Worm (Caenorhabditis elegans) whole organism, young adult: ENCODE data around the gene pqn-63.

Experiments
- B0019.2 ChIP-seq: fragments of 200-800 bp; sonication (Bioruptor generic); conservative IDR thresholded peaks from 2 replicates; pipeline ENCODE4 v1.3.6; 2022; ENCODE audit warnings: missing genetic modification reagents, missing genetic modification characterization, missing compliant biosample characterization
- C17E4.6 ChIP-seq: fragments of 200-800 bp; sonication (Bioruptor generic); IDR thresholded peaks from 2 replicates; pipeline ENCODE4 v1.3.6; 2022; ENCODE audit warnings: missing genetic modification reagents, missing genetic modification characterization, missing compliant biosample characterization
- F55B11.4 ChIP-seq: sonication (generic microtip); optimal IDR thresholded peaks from 2 replicates; lab custom pipeline; 2016; ENCODE audit warnings: missing compliant biosample characterization, missing genetic modification characterization, borderline replicate concordance; ENCODE audit not compliant: insufficient read depth
- Y53F4B.3 ChIP-seq: fragments of 200-800 bp; sonication (Bioruptor generic); IDR thresholded peaks from 2 replicates; pipeline ENCODE4 v1.3.6; 2022; ENCODE audit warnings: missing genetic modification reagents, missing genetic modification characterization, missing compliant biosample characterization
- Y53G8AR.9 ChIP-seq: fragments of 200-800 bp; sonication (Bioruptor generic); conservative IDR thresholded peaks from 2 replicates; pipeline ENCODE4 v1.3.6; 2022; ENCODE audit warnings: missing genetic modification reagents, missing genetic modification characterization, missing compliant biosample characterization
- Y56A3A.18 ChIP-seq: fragments of 200-800 bp; sonication (Bioruptor generic); IDR thresholded peaks from 2 replicates; pipeline ENCODE4 v1.3.6; 2022; ENCODE audit warnings: missing genetic modification reagents, missing genetic modification characterization, missing compliant biosample characterization
- Y67H2A.10 ChIP-seq: fragments of 200-800 bp; sonication (Bioruptor generic); conservative IDR thresholded peaks from 2 replicates; pipeline ENCODE4 v1.3.6; 2022; ENCODE audit warnings: missing genetic modification reagents, missing genetic modification characterization, missing compliant biosample characterization
- akir-1 ChIP-seq: fragments of 200-800 bp; sonication (Bioruptor generic); optimal IDR thresholded peaks from 2 replicates; lab custom pipeline; 2018; ENCODE audit warnings: mild to moderate bottlenecking, missing genetic modification characterization, moderate library complexity, missing compliant biosample characterization
- attf-6 ChIP-seq: fragments of 200-800 bp; sonication (Bioruptor generic); IDR thresholded peaks from 2 replicates; pipeline ENCODE4 v1.3.6; 2022; ENCODE audit warnings: missing genetic modification reagents, missing genetic modification characterization, missing compliant biosample characterization
- ccch-3 ChIP-seq: fragments of 200-800 bp; sonication (Bioruptor generic); optimal IDR thresholded peaks from 2 replicates; lab custom pipeline; 2018; ENCODE audit warnings: mild to moderate bottlenecking, missing genetic modification characterization, missing compliant biosample characterization
- ceh-27 ChIP-seq: fragments of 200-800 bp; sonication (Bioruptor generic); optimal IDR thresholded peaks from 2 replicates; lab custom pipeline; 2018; ENCODE audit warnings: mild to moderate bottlenecking, missing genetic modification characterization, moderate library complexity, missing compliant biosample characterization
- dpff-1 ChIP-seq: sonication (generic microtip); optimal IDR thresholded peaks from 2 replicates; lab custom pipeline; 2017; ENCODE audit warnings: mild to moderate bottlenecking, missing genetic modification characterization, missing compliant biosample characterization
- efl-1 ChIP-seq: fragments of 150-350 bp; optimal IDR thresholded peaks from 2 replicates; lab custom pipeline; 2014; ENCODE audit warnings: missing biosample characterization, missing genetic modification reagents, missing genetic modification characterization
- egrh-3 ChIP-seq: fragments of 200-800 bp; sonication (Bioruptor generic); IDR thresholded peaks from 2 replicates; pipeline ENCODE4 v1.3.6; 2022; ENCODE audit warnings: missing genetic modification reagents, missing genetic modification characterization, missing compliant biosample characterization
- gei-17 ChIP-seq: fragments of 200-800 bp; sonication (Bioruptor generic); optimal IDR thresholded peaks from 2 replicates; lab custom pipeline; 2018; ENCODE audit warnings: mild to moderate bottlenecking, missing genetic modification characterization, missing compliant biosample characterization
- hlh-12 ChIP-seq: sonication (generic microtip); optimal IDR thresholded peaks from 2 replicates; lab custom pipeline; 2016; ENCODE audit warnings: missing genetic modification characterization, missing compliant biosample characterization
- let-607 ChIP-seq, 2 experiments: fragments of 200-800 bp in 1 of 2; sonication (Bioruptor generic) in 1 of 2; sonication (generic microtip) in 1 of 2; optimal IDR thresholded peaks; 2 replicates each; lab custom pipeline; 2016 to 2018; ENCODE audit warnings: mild to moderate bottlenecking in 2 of 2, missing compliant biosample characterization in 2 of 2, missing genetic modification characterization in 2 of 2, moderate library complexity in 2 of 2, missing genotype in 1 of 2
- lin-26 ChIP-seq: fragments of 200-800 bp; sonication (Bioruptor generic); IDR thresholded peaks from 2 replicates; pipeline ENCODE4 v1.3.6; 2022; ENCODE audit warnings: missing genetic modification reagents, missing genetic modification characterization, missing compliant biosample characterization
- lin-40 ChIP-seq: sonication (generic microtip); optimal IDR thresholded peaks from 2 replicates; lab custom pipeline; 2016; ENCODE audit warnings: missing genetic modification characterization, mild to moderate bottlenecking, missing compliant biosample characterization, missing genotype, missing genetic modification reagents
- madf-6 ChIP-seq: fragments of 200-800 bp; sonication (Bioruptor generic); IDR thresholded peaks from 2 replicates; pipeline ENCODE4 v1.3.6; 2022; ENCODE audit warnings: missing genetic modification reagents, missing genetic modification characterization, missing compliant biosample characterization
- madf-8 ChIP-seq: fragments of 200-800 bp; sonication (Bioruptor generic); conservative IDR thresholded peaks from 2 replicates; pipeline ENCODE4 v1.3.6; 2022; ENCODE audit warnings: missing genetic modification reagents, missing genetic modification characterization, missing compliant biosample characterization
- mes-4 ChIP-seq: sonication (generic microtip); optimal IDR thresholded peaks from 2 replicates; lab custom pipeline; 2016; ENCODE audit warnings: missing genotype, missing genetic modification characterization, missing compliant biosample characterization
- mxl-1 ChIP-seq: sonication (generic microtip); optimal IDR thresholded peaks from 2 replicates; lab custom pipeline; 2016; ENCODE audit warnings: missing genetic modification characterization, missing compliant biosample characterization
- nhr-80 ChIP-seq: sonication (generic microtip); optimal IDR thresholded peaks from 2 replicates; lab custom pipeline; 2016; ENCODE audit warnings: missing genetic modification characterization, missing compliant biosample characterization
- nhr-90 ChIP-seq: sonication (generic microtip); optimal IDR thresholded peaks from 2 replicates; lab custom pipeline; 2016; ENCODE audit warnings: missing genotype, mild to moderate bottlenecking, missing genetic modification characterization, missing compliant biosample characterization
- pha-4 ChIP-seq: fragments of 150-350 bp; sonication (generic microtip); optimal IDR thresholded peaks from 2 replicates; lab custom pipeline; 2014; ENCODE audit warnings: missing biosample characterization, missing genetic modification reagents, missing genetic modification characterization
- repo-1 ChIP-seq: sonication (generic microtip); optimal IDR thresholded peaks from 2 replicates; lab custom pipeline; 2017; ENCODE audit warnings: mild to moderate bottlenecking, missing genetic modification characterization, missing compliant biosample characterization
- snpc-1.3 ChIP-seq: sonication (generic microtip); optimal IDR thresholded peaks from 2 replicates; lab custom pipeline; 2017; ENCODE audit warnings: missing genetic modification characterization, mild to moderate bottlenecking, missing compliant biosample characterization, antibody characterized with exemption, moderate library complexity, missing genotype, missing genetic modification reagents; ENCODE audit not compliant: insufficient read depth
- snpc-4 ChIP-seq, 5 experiments: fragments of 150-350 bp in 1 of 5; sonication (generic microtip) in 4 of 5; optimal IDR thresholded peaks; 2 replicates each; lab custom pipeline; 2014 to 2018; ENCODE audit warnings: missing genetic modification characterization in 5 of 5, missing biosample characterization in 3 of 5, antibody characterized with exemption in 2 of 5, mild to moderate bottlenecking in 2 of 5, missing compliant biosample characterization in 2 of 5, missing genotype in 2 of 5, moderate library complexity in 2 of 5, missing genetic modification reagents in 1 of 5
- tbp1 ChIP-seq: fragments of 200-800 bp; sonication (Bioruptor generic); optimal IDR thresholded peaks from 2 replicates; lab custom pipeline; 2018; ENCODE audit warnings: mild to moderate bottlenecking, missing genetic modification characterization, missing compliant biosample characterization
- zim-3 ChIP-seq: sonication (generic microtip); optimal IDR thresholded peaks from 2 replicates; lab custom pipeline; 2017; ENCODE audit warnings: mild to moderate bottlenecking, missing genetic modification characterization, moderate library complexity, missing compliant biosample characterization
- ztf-25 ChIP-seq: fragments of 200-800 bp; sonication (Bioruptor generic); IDR thresholded peaks from 2 replicates; pipeline ENCODE4 v1.3.6; 2022; ENCODE audit warnings: missing genetic modification reagents, missing genetic modification characterization, missing compliant biosample characterization
- ztf-28 ChIP-seq: fragments of 200-800 bp; sonication (Bioruptor generic); IDR thresholded peaks from 2 replicates; pipeline ENCODE4 v1.3.6; 2022; ENCODE audit warnings: missing genetic modification reagents, missing genetic modification characterization, missing compliant biosample characterization

The pqn-63 gene

DNA sequence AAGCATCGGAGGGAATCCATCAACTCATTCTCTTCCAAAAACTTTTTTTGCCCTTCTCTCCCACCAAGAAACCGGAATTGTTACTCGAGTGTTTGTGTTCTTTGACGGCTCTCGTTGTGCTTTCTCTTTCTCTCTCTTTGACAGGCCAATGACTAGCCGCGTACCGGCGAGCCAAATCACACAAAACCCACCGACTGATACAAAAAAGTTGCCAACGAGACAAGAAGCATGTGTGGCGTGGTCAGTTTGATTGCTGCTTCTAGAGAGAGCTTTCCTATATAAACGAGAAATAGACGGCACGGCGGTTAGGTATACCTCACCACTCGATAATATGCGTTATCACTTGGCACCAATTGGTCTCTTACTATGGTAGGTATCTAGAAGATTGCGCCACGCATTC lies at the start of gene pqn-63:
Gene pqn-63 (plus strand): TSS at position 307 of the 400 bp plus-strand sequence.
- no peak for TF ChIP-seq Y56A3A.18
- TF ChIP-seq Y67H2A.10 (GFP tag; lab: Robert Waterston, UW) = no peak
- peak; percentile 19 for TF ChIP-seq nhr-80 (tag; lab: Kevin White, UChicago)
- TF ChIP-seq nhr-90 = no peak
- no peak for TF ChIP-seq mes-4 (tag; lab: Kevin White, UChicago)
- peak; percentile 73 to 93 for TF ChIP-seq let-607 (tag; optimal IDR thresholded peaks at IDR 0.05; lab: Kevin White, UChicago)

ce11 chrV:9568707-9569106 lies 47.1 kb upstream of the pqn-63 start, which contains the start of gene F25B3.4:
TSS of gene F25B3.4 (minus strand) at chrV:9568807.
- TF ChIP-seq repo-1 (tag; lab: Kevin White, UChicago) (no peak), nhr-80 (tag; lab: Kevin White, UChicago) (no peak), egrh-3 (GFP tag; lab: Robert Waterston, UW) (no peak), Y53F4B.3 (GFP tag; lab: Robert Waterston, UW) (no peak), B0019.2 (no peak), C17E4.6 (no peak), pha-4 (tag; lab: Kevin White, UChicago) (no peak)

DNA sequence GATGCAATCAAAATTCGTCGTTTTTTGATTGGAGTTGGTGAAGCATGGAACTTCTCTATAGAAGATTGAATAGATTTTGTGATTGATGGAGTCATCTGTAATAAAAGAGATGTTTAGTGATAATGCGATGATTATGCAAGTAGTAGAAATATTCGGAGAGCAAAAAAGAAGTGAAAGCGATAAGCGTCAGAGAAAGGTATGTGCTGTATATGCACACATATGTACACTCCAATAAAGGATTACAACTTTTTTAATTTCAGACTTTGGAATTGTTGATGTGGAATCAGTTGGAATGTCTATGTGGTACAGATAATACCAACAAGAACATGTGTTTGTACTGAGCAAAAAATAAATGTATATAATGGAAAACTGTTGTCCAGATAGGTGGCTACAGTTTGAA lies 45.6 kb upstream of the pqn-63 start, which contains the start of gene F25B3.5:
Gene F25B3.5 (minus strand): TSS at position 101 of the 400 bp plus-strand sequence.
- TF ChIP-seq dpff-1 (tag; lab: Kevin White, UChicago) (no peak), Y53G8AR.9 (GFP tag; lab: Robert Waterston, UW) (no peak), nhr-80 (tag; lab: Kevin White, UChicago) (peak; percentile 3)

DNA sequence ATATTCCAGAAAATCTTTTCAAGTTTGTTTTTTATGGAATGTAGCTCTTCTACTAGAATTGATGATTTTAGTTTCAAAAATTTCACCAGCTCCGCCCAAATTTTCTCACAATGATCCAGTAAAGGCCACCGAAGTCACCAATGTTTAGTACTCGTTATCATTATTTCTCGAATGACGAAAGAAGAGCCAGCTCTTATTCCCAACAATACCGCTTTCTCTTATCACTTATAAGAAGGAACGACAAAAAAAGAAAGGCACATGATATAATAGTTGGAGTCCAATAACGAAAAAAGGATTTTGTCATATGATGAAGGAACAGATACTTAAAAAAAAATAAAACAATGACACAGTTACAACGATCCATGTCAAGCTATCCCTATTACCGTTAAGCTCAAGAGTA lies 44.8 kb upstream of the pqn-63 start:
- TF ChIP-seq ztf-25 (GFP tag; lab: Robert Waterston, UW) (no peak), snpc-4 (GFP tag; optimal IDR thresholded peaks at IDR 0.05; lab: Kevin White, UChicago) (no peak), snpc-4 (tag; optimal IDR thresholded peaks at IDR 0.05; lab: Kevin White, UChicago) (no peak), mxl-1 (tag; lab: Kevin White, UChicago) (no peak), pha-4 (tag; lab: Kevin White, UChicago) (no peak)

DNA sequence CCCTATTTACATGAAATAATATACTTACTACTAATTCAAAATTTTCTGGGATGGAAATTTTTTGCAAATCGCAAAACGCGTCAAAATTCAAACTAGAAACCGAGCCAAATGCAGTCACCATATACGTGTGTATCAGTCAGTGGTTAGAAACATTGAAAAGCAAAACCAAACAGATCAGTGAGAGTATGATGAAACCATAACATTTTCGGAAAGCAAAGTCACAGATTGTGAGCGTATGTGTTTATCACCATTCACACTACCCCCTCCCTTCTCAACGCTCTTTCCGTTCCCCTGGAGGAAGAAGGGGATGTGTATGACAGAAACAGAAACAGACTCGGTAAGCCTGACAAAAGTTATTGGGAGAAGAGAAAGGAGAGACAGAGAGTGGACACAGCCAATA lies 44.2 kb upstream of the pqn-63 start:
- TF ChIP-seq lin-26 (GFP tag; lab: Robert Waterston, UW) = no peak
- no peak for TF ChIP-seq ceh-27 (GFP tag; lab: Kevin White, UChicago)
- no peak for TF ChIP-seq hlh-12 (tag; lab: Kevin White, UChicago)
- TF ChIP-seq egrh-3 (GFP tag; lab: Robert Waterston, UW) = no peak

DNA sequence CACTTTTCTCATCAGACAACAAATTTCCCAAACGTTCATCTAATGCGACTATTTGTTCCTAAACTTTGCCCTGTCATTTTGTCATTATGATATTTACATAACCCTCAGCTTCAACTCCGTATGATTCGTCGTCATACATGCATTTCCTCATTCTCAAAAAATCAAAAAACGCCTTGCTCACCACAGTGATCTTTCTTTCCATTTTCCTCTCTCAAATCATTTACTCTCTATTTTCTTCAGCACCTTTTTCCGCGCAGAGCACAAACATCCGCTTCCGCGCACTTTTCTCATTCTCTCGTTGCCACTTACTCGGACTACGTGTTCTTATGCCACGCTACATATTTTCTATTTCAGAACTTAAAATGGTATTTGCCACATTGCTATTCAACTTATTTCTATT lies 38.8 kb upstream of the pqn-63 start, which contains the start of gene F25B3.2:
Gene F25B3.2 (plus strand): TSS at position 301 of the 400 bp plus-strand sequence.
- TF ChIP-seq lin-40 (no peak), efl-1 (GFP tag; lab: Kevin White, UChicago) (no peak), mxl-1 (tag; lab: Kevin White, UChicago) (no peak), madf-8 (no peak), ccch-3 (GFP tag; lab: Kevin White, UChicago) (no peak), gei-17 (GFP tag; lab: Kevin White, UChicago) (no peak), snpc-1.3 (tag; lab: Kevin White, UChicago) (no peak), ztf-28 (GFP tag; lab: Robert Waterston, UW) (no peak), repo-1 (tag; lab: Kevin White, UChicago) (no peak), zim-3 (tag; lab: Kevin White, UChicago) (no peak), tbp1 (GFP tag; lab: Kevin White, UChicago) (no peak), F55B11.4 (no peak), attf-6 (GFP tag; lab: Robert Waterston, UW) (no peak), akir-1 (GFP tag; lab: Kevin White, UChicago) (no peak), madf-6 (no peak)
